Fruit fly (Drosophila melanogaster) whole organism, embryonic: ENCODE data around the gene mora.

Experiments used
- Atf6 ChIP-seq: fragments of 200-800 bp; sonication (Bioruptor generic); IDR thresholded peaks from 2 replicates; pipeline ENCODE4 v1.3.6; 2022; ENCODE audit warnings: missing biosample characterization, missing genetic modification characterization
- Blimp-1 ChIP-seq: fragments of 200-800 bp; sonication (Bioruptor generic); optimal IDR thresholded peaks from 3 replicates; lab custom pipeline; 2018; ENCODE audit warnings: missing biosample characterization, missing genetic modification characterization, mild to moderate bottlenecking, moderate library complexity, missing genetic modification reagents
- CG10366 ChIP-seq: fragments of 200-800 bp; sonication (Bioruptor generic); IDR thresholded peaks from 2 replicates; pipeline ENCODE4 v1.3.6; 2022; ENCODE audit warnings: missing biosample characterization, missing genetic modification characterization
- CG10431 ChIP-seq: fragments of 200-800 bp; sonication (Bioruptor generic); optimal IDR thresholded peaks from 3 replicates; lab custom pipeline; 2018; ENCODE audit warnings: missing biosample characterization, mild to moderate bottlenecking, missing genetic modification characterization
- CG10654 ChIP-seq: fragments of 200-800 bp; sonication (Bioruptor generic); optimal IDR thresholded peaks from 2 replicates; lab custom pipeline; 2016; ENCODE audit warnings: missing biosample characterization, missing genetic modification characterization
- CG11247 ChIP-seq: fragments of 200-800 bp; sonication (Bioruptor generic); IDR thresholded peaks from 2 replicates; pipeline ENCODE4 v1.3.6; 2022; ENCODE audit warnings: missing biosample characterization, missing genetic modification characterization
- CG11504 ChIP-seq: fragments of 200-800 bp; sonication (Bioruptor generic); optimal IDR thresholded peaks from 3 replicates; lab custom pipeline; 2019; ENCODE audit warnings: missing biosample characterization, mild to moderate bottlenecking, missing genetic modification characterization, moderate library complexity
- CG12659 ChIP-seq: fragments of 200-800 bp; sonication (Bioruptor generic); optimal IDR thresholded peaks from 3 replicates; lab custom pipeline; 2017; ENCODE audit warnings: mild to moderate bottlenecking, missing biosample characterization, missing genetic modification reagents, missing genetic modification characterization
- CG13123 ChIP-seq: fragments of 200-800 bp; sonication (Bioruptor generic); optimal IDR thresholded peaks from 2 replicates; lab custom pipeline; 2016; ENCODE audit warnings: missing biosample characterization, missing genetic modification characterization
- CG13424 ChIP-seq: fragments of 200-800 bp; sonication (Bioruptor generic); optimal IDR thresholded peaks from 2 replicates; lab custom pipeline; 2019; ENCODE audit warnings: missing biosample characterization, mild to moderate bottlenecking, missing genetic modification characterization, moderate library complexity
- CG15011 ChIP-seq: fragments of 200-800 bp; sonication (Bioruptor generic); optimal IDR thresholded peaks from 3 replicates; lab custom pipeline; 2018; ENCODE audit warnings: missing biosample characterization, mild to moderate bottlenecking, missing genetic modification characterization
- CG17359 ChIP-seq: fragments of 200-800 bp; sonication (Bioruptor generic); optimal IDR thresholded peaks from 3 replicates; lab custom pipeline; 2018; ENCODE audit warnings: missing biosample characterization, mild to moderate bottlenecking, missing genetic modification characterization, moderate library complexity
- CG17385 ChIP-seq: fragments of 200-800 bp; sonication (Bioruptor generic); optimal IDR thresholded peaks from 3 replicates; lab custom pipeline; 2018; ENCODE audit warnings: missing biosample characterization, mild to moderate bottlenecking, missing genetic modification characterization
- CG17829 ChIP-seq: fragments of 200-800 bp; optimal IDR thresholded peaks from 2 replicates; lab custom pipeline; 2019; ENCODE audit warnings: missing biosample characterization, mild to moderate bottlenecking, missing genetic modification characterization, moderate library complexity
- CG2678 ChIP-seq: fragments of 200-800 bp; sonication (Bioruptor generic); optimal IDR thresholded peaks from 3 replicates; lab custom pipeline; 2019; ENCODE audit warnings: missing biosample characterization, mild to moderate bottlenecking, missing genetic modification characterization, moderate library complexity
- CG4730 ChIP-seq: fragments of 200-800 bp; sonication (Bioruptor generic); IDR thresholded peaks from 2 replicates; pipeline ENCODE4 v1.3.6; 2022; ENCODE audit warnings: missing biosample characterization, missing genetic modification characterization
- CG4854 ChIP-seq: fragments of 200-800 bp; sonication (Bioruptor generic); optimal IDR thresholded peaks from 2 replicates; lab custom pipeline; 2016; ENCODE audit warnings: missing biosample characterization, missing genetic modification characterization, inconsistent platforms
- CG5180 ChIP-seq: fragments of 200-800 bp; sonication (Bioruptor generic); optimal IDR thresholded peaks from 3 replicates; lab custom pipeline; 2017; ENCODE audit warnings: missing biosample characterization, missing genetic modification characterization, mild to moderate bottlenecking, moderate library complexity, missing genetic modification reagents
- CG5245 ChIP-seq: fragments of 200-800 bp; sonication (Bioruptor generic); optimal IDR thresholded peaks from 3 replicates; lab custom pipeline; 2016; ENCODE audit warnings: missing biosample characterization, missing genetic modification characterization
- CG6254 ChIP-seq: fragments of 200-800 bp; sonication (Bioruptor generic); optimal IDR thresholded peaks from 3 replicates; lab custom pipeline; 2017; ENCODE audit warnings: mild to moderate bottlenecking, missing biosample characterization, missing genetic modification reagents, missing genetic modification characterization
- CG6272 ChIP-seq: fragments of 200-800 bp; sonication (Bioruptor generic); IDR thresholded peaks from 2 replicates; pipeline ENCODE4 v1.3.6; 2022; ENCODE audit warnings: missing biosample characterization, missing genetic modification characterization
- CG6689 ChIP-seq: fragments of 200-800 bp; sonication (Bioruptor generic); IDR thresholded peaks from 2 replicates; pipeline ENCODE4 v1.3.6; 2022; ENCODE audit warnings: missing biosample characterization, missing genetic modification characterization
- CG6813 ChIP-seq: fragments of 200-800 bp; sonication (Bioruptor generic); optimal IDR thresholded peaks from 2 replicates; lab custom pipeline; 2017; ENCODE audit warnings: missing biosample characterization, missing genetic modification characterization, mild to moderate bottlenecking, moderate library complexity, missing genetic modification reagents
- Dek ChIP-seq: fragments of 200-800 bp; sonication (Bioruptor generic); optimal IDR thresholded peaks from 3 replicates; lab custom pipeline; 2019; ENCODE audit warnings: missing biosample characterization, mild to moderate bottlenecking, missing genetic modification characterization, moderate library complexity
- Dref ChIP-seq: fragments of 200-800 bp; sonication (Bioruptor generic); IDR thresholded peaks from 2 replicates; pipeline ENCODE4 v1.3.6; 2022; ENCODE audit warnings: missing biosample characterization, missing genetic modification characterization
- Oli ChIP-seq: fragments of 200-800 bp; sonication (Bioruptor generic); optimal IDR thresholded peaks from 2 replicates; lab custom pipeline; 2018; ENCODE audit warnings: missing biosample characterization, mild to moderate bottlenecking, missing genetic modification characterization, moderate library complexity
- Sox100B ChIP-seq: fragments of 200-800 bp; sonication (Bioruptor generic); optimal IDR thresholded peaks from 3 replicates; lab custom pipeline; 2018; ENCODE audit warnings: missing biosample characterization, mild to moderate bottlenecking, missing genetic modification characterization
- amos ChIP-seq: fragments of 200-800 bp; sonication (Bioruptor generic); IDR thresholded peaks from 2 replicates; pipeline ENCODE4 v1.3.6; 2022; ENCODE audit warnings: missing biosample characterization, missing genetic modification characterization; ENCODE audit not compliant: partially characterized antibody
- bab2 ChIP-seq: fragments of 200-800 bp; sonication (Bioruptor generic); optimal IDR thresholded peaks from 2 replicates; lab custom pipeline; 2016; ENCODE audit warnings: missing biosample characterization, missing genetic modification characterization
- chif ChIP-seq, 2 experiments: fragments of 200-800 bp; sonication (Bioruptor generic); optimal IDR thresholded peaks; 3 replicates each; lab custom pipeline; 2016; ENCODE audit warnings: missing biosample characterization in 2 of 2, missing genetic modification characterization in 2 of 2
- chinmo ChIP-seq: fragments of 200-800 bp; sonication (Bioruptor generic); IDR thresholded peaks from 4 replicates; pipeline ENCODE4 v1.3.6; 2022; ENCODE audit warnings: missing biosample characterization, missing genetic modification characterization; ENCODE audit not compliant: partially characterized antibody
- emc ChIP-seq: fragments of 200-800 bp; sonication (Bioruptor generic); optimal IDR thresholded peaks from 2 replicates; lab custom pipeline; 2016; ENCODE audit warnings: missing biosample characterization, missing genetic modification characterization
- ems ChIP-seq: fragments of 200-800 bp; sonication (Bioruptor generic); optimal IDR thresholded peaks from 3 replicates; lab custom pipeline; 2016; ENCODE audit warnings: missing biosample characterization, missing genetic modification characterization
- ewg ChIP-seq: fragments of 200-800 bp; sonication (Bioruptor generic); optimal IDR thresholded peaks from 3 replicates; lab custom pipeline; 2017; ENCODE audit warnings: mild to moderate bottlenecking, missing biosample characterization, missing genetic modification reagents, missing genetic modification characterization
- gsb-n ChIP-seq: fragments of 200-800 bp; sonication (Bioruptor generic); optimal IDR thresholded peaks from 3 replicates; lab custom pipeline; 2018; ENCODE audit warnings: missing biosample characterization, mild to moderate bottlenecking, missing genetic modification characterization
- gt ChIP-seq: fragments of 200-800 bp; sonication (Bioruptor generic); IDR thresholded peaks from 2 replicates; pipeline ENCODE4 v1.3.6; 2022; ENCODE audit warnings: missing biosample characterization, missing genetic modification characterization
- hkb ChIP-seq, 2 experiments: fragments of 200-800 bp in 1 of 2; fragments of >200 bp in 1 of 2; sonication (Bioruptor generic) in 1 of 2; IDR thresholded peaks in 1 of 2; optimal IDR thresholded peaks in 1 of 2; 2 replicates each; pipeline versions ENCODE4 v1.3.6 to Lab custom; 2017 to 2022; ENCODE audit warnings: missing biosample characterization in 1 of 2, missing genetic modification characterization in 1 of 2
- jigr1 ChIP-seq: fragments of 200-800 bp; sonication (Bioruptor generic); IDR thresholded peaks from 3 replicates; pipeline ENCODE4 v1.3.6; 2022; ENCODE audit warnings: missing biosample characterization, missing genetic modification characterization
- ken ChIP-seq: fragments of 200-800 bp; sonication (Bioruptor generic); IDR thresholded peaks from 3 replicates; pipeline ENCODE4 v1.3.6; 2022; ENCODE audit warnings: missing biosample characterization, missing genetic modification characterization
- odd ChIP-seq: fragments of 200-800 bp; sonication (Bioruptor generic); optimal IDR thresholded peaks from 2 replicates; lab custom pipeline; 2017; ENCODE audit warnings: missing biosample characterization, mild to moderate bottlenecking, missing genetic modification characterization
- onecut ChIP-seq: fragments of 200-800 bp; sonication (Bioruptor generic); IDR thresholded peaks from 2 replicates; pipeline ENCODE4 v1.3.6; 2022; ENCODE audit warnings: missing biosample characterization, missing genetic modification characterization
- pan ChIP-seq, 4 experiments: fragments of >200 bp in 3 of 4; fragments of 200-800 bp in 1 of 4; sonication (Bioruptor generic) in 1 of 4; optimal IDR thresholded peaks in 3 of 4; IDR thresholded peaks in 1 of 4; 2 replicates each; pipeline versions ENCODE4 v1.3.6 to Lab custom; 2017 to 2022; ENCODE audit warnings: missing biosample characterization in 2 of 4, missing genetic modification characterization in 2 of 4, mixed read lengths in 1 of 4
- pb ChIP-seq: fragments of 200-800 bp; sonication (Bioruptor generic); optimal IDR thresholded peaks from 3 replicates; lab custom pipeline; 2016; ENCODE audit warnings: missing biosample characterization, missing genetic modification characterization
- seq ChIP-seq: fragments of 200-800 bp; sonication (Bioruptor generic); IDR thresholded peaks from 2 replicates; pipeline ENCODE4 v1.3.6; 2022; ENCODE audit warnings: missing biosample characterization, missing genetic modification characterization
- stc ChIP-seq: fragments of 200-800 bp; sonication (Bioruptor generic); IDR thresholded peaks from 2 replicates; pipeline ENCODE4 v1.3.6; 2022; ENCODE audit warnings: missing biosample characterization, missing genetic modification characterization
- toy ChIP-seq: fragments of 200-800 bp; sonication (Bioruptor generic); IDR thresholded peaks from 2 replicates; pipeline ENCODE4 v1.3.6; 2022; ENCODE audit warnings: missing biosample characterization, missing genetic modification characterization
- usp ChIP-seq: fragments of >200 bp; optimal IDR thresholded peaks from 2 replicates; lab custom pipeline; 2017; ENCODE audit warnings: missing biosample characterization, missing genetic modification characterization

The mora gene

dm6 chr3R:24206341-24207114, 20.4 kb downstream of the mora start (continued):
- TF ChIP-seq CG17359 (tag; lab: Kevin White, UChicago): peak; percentile 83
- TF ChIP-seq Blimp-1: peak; percentile 78
- peak; percentile 12 for TF ChIP-seq odd
- peak; percentile 52 for TF ChIP-seq CG17829 (tag; lab: Kevin White, UChicago)
- TF ChIP-seq CG12659 (GFP tag; lab: Kevin White, UChicago): peak; percentile 19
- TF ChIP-seq CG6813 (GFP tag; lab: Kevin White, UChicago): no peak
- TF ChIP-seq seq (GFP tag; lab: Robert Waterston, UW): no peak
- no peak for TF ChIP-seq emc (GFP tag; lab: Kevin White, UChicago)
- peak; percentile 38 for TF ChIP-seq ewg (GFP tag; lab: Kevin White, UChicago)
- TF ChIP-seq CG6254 (GFP tag; lab: Kevin White, UChicago): peak; percentile 31
- TF ChIP-seq CG5245 (GFP tag; lab: Kevin White, UChicago): peak; percentile 41
- peak; percentile 38 for TF ChIP-seq ems
- no peak for TF ChIP-seq Atf6 (GFP tag; lab: Robert Waterston, UW)
- TF ChIP-seq chif (GFP tag; optimal IDR thresholded peaks at IDR 0.05; lab: Kevin White, UChicago): peak; percentile 12 to 39
- TF ChIP-seq CG11504 (tag; lab: Kevin White, UChicago): peak; percentile 73
- no peak for TF ChIP-seq hkb (optimal IDR thresholded peaks at IDR 0.05; lab: Kevin White, UChicago)
- peak; percentile 65 for TF ChIP-seq hkb (GFP tag; IDR thresholded peaks at IDR 0.05; lab: Robert Waterston, UW)
- TF ChIP-seq stc (GFP tag; lab: Robert Waterston, UW): 0 out of 2 replicates have a peak, but pooled peaks have one; percentile 21
- peak; percentile 29 for TF ChIP-seq Dek (tag; lab: Kevin White, UChicago)
- TF ChIP-seq CG2678 (tag; lab: Kevin White, UChicago): peak; percentile 65
- peak; percentile 40; the same call in 1 of the 2 replicates for TF ChIP-seq CG11247 (GFP tag; lab: Robert Waterston, UW)
- TF ChIP-seq onecut (GFP tag; lab: Robert Waterston, UW): peak; percentile 64
- peak; percentile 81 for TF ChIP-seq CG13424 (tag; lab: Kevin White, UChicago)
- TF ChIP-seq gt: no peak
- TF ChIP-seq amos (GFP tag; lab: Robert Waterston, UW): no peak
- no peak for TF ChIP-seq jigr1
- peak; percentile 60 for TF ChIP-seq CG17385 (GFP tag; lab: Kevin White, UChicago)
- no peak for TF ChIP-seq CG15011
- no peak for TF ChIP-seq CG13123 (GFP tag; lab: Kevin White, UChicago)
- peak; percentile 31 for TF ChIP-seq CG5180 (GFP tag; lab: Kevin White, UChicago)
- no peak for TF ChIP-seq CG4854 (GFP tag; lab: Kevin White, UChicago)
- 0 out of 2 replicates have a peak, but pooled peaks have one; percentile 26 for TF ChIP-seq CG6272
- TF ChIP-seq bab2 (GFP tag; lab: Kevin White, UChicago): peak; percentile 11
- TF ChIP-seq CG10366: peak; percentile 51; the same call in 1 of the 2 replicates
- peak; percentile 52 for TF ChIP-seq CG6689 (GFP tag; lab: Robert Waterston, UW)
- peak; percentile 0 for TF ChIP-seq pb (GFP tag; lab: Kevin White, UChicago)
- TF ChIP-seq chinmo (GFP tag; lab: Robert Waterston, UW): no peak
- TF ChIP-seq gsb-n: peak; percentile 34
- peak; percentile 56 for TF ChIP-seq Sox100B (GFP tag; lab: Kevin White, UChicago)
- peak; percentile 17 for TF ChIP-seq CG10431 (GFP tag; lab: Kevin White, UChicago)
- no peak for TF ChIP-seq toy (GFP tag; lab: Robert Waterston, UW)
- no peak for TF ChIP-seq Dref (GFP tag; lab: Robert Waterston, UW)
- peak; percentile 26 for TF ChIP-seq CG10654 (GFP tag; lab: Kevin White, UChicago)
- TF ChIP-seq pan (optimal IDR thresholded peaks at IDR 0.05; lab: Kevin White, UChicago): no peak
- peak in 1 of 2 experiments; percentile 51 for TF ChIP-seq pan (GFP tag; optimal IDR thresholded peaks at IDR 0.05 in 1 of 2, IDR thresholded peaks at IDR 0.05 in 1 of 2)
- TF ChIP-seq CG4730 (GFP tag; lab: Robert Waterston, UW): peak; percentile 6; the same call in 1 of the 2 replicates
- TF ChIP-seq Oli: peak; percentile 62
- peak; percentile 68 for TF ChIP-seq ken (GFP tag; lab: Robert Waterston, UW)
- TF ChIP-seq usp: no peak
